Fruit fly (Drosophila melanogaster): ENCODE results near the gene DNAlig3.

Gene DNAlig3

DNA sequence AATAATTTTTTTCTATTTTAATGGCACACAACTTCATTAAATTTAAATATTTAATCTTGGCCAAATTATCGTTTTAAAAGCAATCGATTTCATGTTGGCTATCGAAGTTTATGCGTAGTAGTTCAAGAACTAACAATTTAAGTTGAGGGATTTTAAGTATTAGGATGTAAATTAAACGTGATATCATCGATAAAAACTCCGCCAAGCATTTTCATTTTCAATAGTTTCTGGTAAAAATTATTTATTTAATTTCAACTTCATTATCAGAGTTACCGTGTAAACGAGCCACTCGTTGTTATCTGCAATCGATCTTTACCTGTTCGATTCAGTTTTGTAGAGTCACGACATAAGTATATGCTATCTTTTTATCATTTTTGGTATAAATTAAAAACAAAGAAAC, 1.3 kb upstream of the DNAlig3 start (continued):
- TF ChIP-seq tin (GFP tag; optimal IDR thresholded peaks at IDR 0.05) (peak; percentile 100), otp (GFP tag; IDR thresholded peaks at IDR 0.05) (peak; percentile 95), zen2 (GFP tag; IDR thresholded peaks at IDR 0.05; ENCODE audit: partially characterized antibody) (0 out of 3 replicates have a peak, but pooled peaks have one; percentile 17), CG7271 (tag; optimal IDR thresholded peaks at IDR 0.05) (peak; percentile 98), en (GFP tag; optimal IDR thresholded peaks at IDR 0.05) (peak; percentile 94), Med (GFP tag) (peak; percentile 99), gro (GFP tag; optimal IDR thresholded peaks at IDR 0.05) (peak; percentile 97), CG7987 (GFP tag; optimal IDR thresholded peaks at IDR 0.05) (peak; percentile 96), tx (GFP tag; optimal IDR thresholded peaks at IDR 0.05) (peak; percentile 84), Oaz (GFP tag; IDR thresholded peaks at IDR 0.05) (peak; percentile 92), Bdp1 (GFP tag; optimal IDR thresholded peaks at IDR 0.05) (peak; percentile 86), bigmax (GFP tag; optimal IDR thresholded peaks at IDR 0.05) (peak; percentile 74), CG12769 (tag; optimal IDR thresholded peaks at IDR 0.05) (peak; percentile 98), Aef1 (GFP tag; IDR thresholded peaks at IDR 0.05) (peak; percentile 95), run (tag; optimal IDR thresholded peaks at IDR 0.05) (peak; percentile 95), ac (GFP tag; optimal IDR thresholded peaks at IDR 0.05) (peak; percentile 95), nau (GFP tag; optimal IDR thresholded peaks at IDR 0.05) (peak; percentile 99), z (GFP tag; IDR thresholded peaks at IDR 0.05) (peak; percentile 72; the same call in 1 of the 3 replicates), eve (GFP tag; optimal IDR thresholded peaks at IDR 0.05) (no peak), CG7786 (GFP tag; optimal IDR thresholded peaks at IDR 0.05) (peak; percentile 89), grn (GFP tag; optimal IDR thresholded peaks at IDR 0.05) (peak; percentile 98), chif (GFP tag; optimal IDR thresholded peaks at IDR 0.05) (peak; percentile 95 to 99), seq (GFP tag; IDR thresholded peaks at IDR 0.05) (peak; percentile 97), CG4820 (GFP tag; optimal IDR thresholded peaks at IDR 0.05) (peak; percentile 100), pfk (GFP tag; optimal IDR thresholded peaks at IDR 0.05) (peak; percentile 76), lov (optimal IDR thresholded peaks at IDR 0.05) (no peak), lov (GFP tag; IDR thresholded peaks at IDR 0.05) (peak; percentile 98), CG11504 (tag; optimal IDR thresholded peaks at IDR 0.05) (peak; percentile 97), CG12744 (GFP tag; optimal IDR thresholded peaks at IDR 0.05) (peak; percentile 94), so (GFP tag; IDR thresholded peaks at IDR 0.05) (peak; percentile 98), CG15011 (GFP tag; optimal IDR thresholded peaks at IDR 0.05) (peak; percentile 94), Spps (tag; optimal IDR thresholded peaks at IDR 0.05) (peak; percentile 98), CG10431 (GFP tag; optimal IDR thresholded peaks at IDR 0.05) (peak; percentile 93), CG6813 (GFP tag; optimal IDR thresholded peaks at IDR 0.05) (peak; percentile 99), Lpt (GFP tag; optimal IDR thresholded peaks at IDR 0.05) (no peak), CG4328 (GFP tag; optimal IDR thresholded peaks at IDR 0.05) (peak; percentile 97), CG1603 (tag; optimal IDR thresholded peaks at IDR 0.05) (peak; percentile 97), CG6689 (GFP tag; IDR thresholded peaks at IDR 0.05) (peak; percentile 97), CG10267 (tag; optimal IDR thresholded peaks at IDR 0.05) (peak; percentile 100), CG4360 (GFP tag; IDR thresholded peaks at IDR 0.05) (peak; percentile 82), unpg (GFP tag; optimal IDR thresholded peaks at IDR 0.05) (peak; percentile 99), CG17328 (GFP tag; IDR thresholded peaks at IDR 0.05) (peak; percentile 98), slbo (GFP tag; IDR thresholded peaks at IDR 0.05) (peak; percentile 92), NC2β (GFP tag; optimal IDR thresholded peaks at IDR 0.05) (peak; percentile 99), CG8944 (GFP tag; optimal IDR thresholded peaks at IDR 0.05) (peak; percentile 87), dimm (GFP tag; IDR thresholded peaks at IDR 0.05) (peak; percentile 86), CG3407 (GFP tag; optimal IDR thresholded peaks at IDR 0.05) (peak; percentile 95), nerfin-2 (GFP tag; IDR thresholded peaks at IDR 0.05; ENCODE audit: partially characterized antibody) (no peak), jumu (GFP tag; optimal IDR thresholded peaks at IDR 0.05) (peak; percentile 88), pum (GFP tag; optimal IDR thresholded peaks at IDR 0.05) (peak; percentile 90), Sry-δ (GFP tag; optimal IDR thresholded peaks at IDR 0.05) (peak; percentile 66), Rfx (GFP tag; IDR thresholded peaks at IDR 0.05) (peak; percentile 97)

Measured in whole organism, embryonic.